Worm (Caenorhabditis elegans) whole organism, early embryonic: ENCODE data around the gene C33D9.10.

ENCODE experiments used
- F13C5.2 ChIP-seq: sonication (generic microtip); optimal IDR thresholded peaks from 2 replicates; lab custom pipeline; 2017; ENCODE audit warnings: mild to moderate bottlenecking, missing genetic modification characterization, inconsistent platforms, missing compliant biosample characterization
- ama-1 ChIP-seq: fragments of 150-350 bp; optimal IDR thresholded peaks from 2 replicates; lab custom pipeline; 2014
- ceh-13 ChIP-seq: fragments of 200-800 bp; sonication (Bioruptor generic); optimal IDR thresholded peaks from 2 replicates; lab custom pipeline; 2018; ENCODE audit warnings: mild to moderate bottlenecking, missing genetic modification characterization, missing compliant biosample characterization
- ets-7 ChIP-seq: sonication (generic microtip); optimal IDR thresholded peaks from 2 replicates; lab custom pipeline; 2016; ENCODE audit warnings: missing genotype, missing genetic modification characterization, missing compliant biosample characterization
- scrt-1 ChIP-seq: fragments of 200-800 bp; sonication (Bioruptor generic); IDR thresholded peaks from 2 replicates; pipeline ENCODE4 v1.3.6; 2022; ENCODE audit warnings: missing genetic modification characterization, missing compliant biosample characterization
- tra-4 ChIP-seq: sonication (generic microtip); optimal IDR thresholded peaks from 2 replicates; lab custom pipeline; 2017; ENCODE audit warnings: missing genetic modification characterization, missing compliant biosample characterization

ce11 chrIV:8743654-8744332 lies 44.2 kb downstream of the C33D9.10 start, which contains the start of gene F21D5.7:
- TF ChIP-seq scrt-1 (GFP tag; lab: Robert Waterston, UW) (no peak), ceh-13 (GFP tag; lab: Kevin White, UChicago) (no peak), F13C5.2 (tag; lab: Kevin White, UChicago) (peak; percentile 43), ama-1 (lab: Kevin White, UChicago) (no peak), ets-7 (tag; lab: Kevin White, UChicago) (no peak), tra-4 (tag; lab: Kevin White, UChicago) (no peak)
